Fruit fly (Drosophila melanogaster) whole organism, embryonic: ENCODE measurements around the gene CG8301.
A peak's percentile ranks its signal among the peaks of the same experiment; 100 is the strongest.

Source experiments
- Atf6 ChIP-seq: fragments of 200-800 bp; sonication (Bioruptor generic); IDR thresholded peaks from 2 replicates; pipeline ENCODE4 v1.3.6; 2022; ENCODE audit warnings: missing biosample characterization, missing genetic modification characterization
- Awh ChIP-seq: fragments of 200-800 bp; sonication (Bioruptor generic); IDR thresholded peaks from 2 replicates; pipeline ENCODE4, ENCODE4 v1.3.6; 2022; ENCODE audit warnings: missing biosample characterization, missing genetic modification characterization
- Bdp1 ChIP-seq: fragments of 200-800 bp; sonication (Bioruptor generic); optimal IDR thresholded peaks from 3 replicates; lab custom pipeline; 2016; ENCODE audit warnings: missing biosample characterization, missing genetic modification characterization
- CG10462 ChIP-seq: fragments of 200-800 bp; sonication (Bioruptor generic); optimal IDR thresholded peaks from 2 replicates; lab custom pipeline; 2016; ENCODE audit warnings: missing biosample characterization, missing genetic modification characterization
- CG10543 ChIP-seq: fragments of 200-800 bp; sonication (Bioruptor generic); optimal IDR thresholded peaks from 3 replicates; lab custom pipeline; 2017; ENCODE audit warnings: missing biosample characterization, mild to moderate bottlenecking, missing genetic modification characterization, moderate library complexity
- CG11247 ChIP-seq: fragments of 200-800 bp; sonication (Bioruptor generic); IDR thresholded peaks from 2 replicates; pipeline ENCODE4 v1.3.6; 2022; ENCODE audit warnings: missing biosample characterization, missing genetic modification characterization
- CG12391 ChIP-seq: fragments of 200-800 bp; sonication (Bioruptor generic); optimal IDR thresholded peaks from 3 replicates; lab custom pipeline; 2018; ENCODE audit warnings: missing biosample characterization, mild to moderate bottlenecking, missing genetic modification characterization, moderate library complexity
- CG13123 ChIP-seq: fragments of 200-800 bp; sonication (Bioruptor generic); optimal IDR thresholded peaks from 2 replicates; lab custom pipeline; 2016; ENCODE audit warnings: missing biosample characterization, missing genetic modification characterization
- CG15269 ChIP-seq: fragments of 200-800 bp; sonication (Bioruptor generic); optimal IDR thresholded peaks from 2 replicates; lab custom pipeline; 2018; ENCODE audit warnings: missing biosample characterization, mild to moderate bottlenecking, missing genetic modification characterization, moderate library complexity
- CG2120 ChIP-seq: fragments of 200-800 bp; sonication (Bioruptor generic); optimal IDR thresholded peaks from 3 replicates; lab custom pipeline; 2016; ENCODE audit warnings: missing biosample characterization, missing genetic modification characterization
- CG2875 ChIP-seq: fragments of 200-800 bp; sonication (Bioruptor generic); optimal IDR thresholded peaks from 2 replicates; lab custom pipeline; 2017; ENCODE audit warnings: missing biosample characterization, mild to moderate bottlenecking, missing genetic modification characterization, missing genetic modification reagents
- CG32532 ChIP-seq: fragments of 200-800 bp; sonication (Bioruptor generic); IDR thresholded peaks from 2 replicates; pipeline ENCODE4 v1.3.6; 2022; ENCODE audit warnings: missing biosample characterization, missing genetic modification characterization
- CG3281 ChIP-seq: fragments of 200-800 bp; sonication (Bioruptor generic); optimal IDR thresholded peaks from 3 replicates; lab custom pipeline; 2017; ENCODE audit warnings: missing biosample characterization, mild to moderate bottlenecking, missing genetic modification characterization
- CG4404 ChIP-seq: fragments of 200-800 bp; sonication (Bioruptor generic); IDR thresholded peaks from 2 replicates; pipeline ENCODE4 v1.3.6; 2022; ENCODE audit warnings: missing biosample characterization, missing genetic modification characterization
- CG5953 ChIP-seq: fragments of 200-800 bp; sonication (Bioruptor generic); IDR thresholded peaks from 2 replicates; pipeline ENCODE4 v1.3.6; 2022; ENCODE audit warnings: missing biosample characterization, missing genetic modification characterization
- CG7271 ChIP-seq: fragments of 200-800 bp; sonication (Bioruptor generic); optimal IDR thresholded peaks from 2 replicates; lab custom pipeline; 2018; ENCODE audit warnings: missing biosample characterization, mild to moderate bottlenecking, missing genetic modification characterization, moderate library complexity
- CG7745 ChIP-seq: fragments of 200-800 bp; sonication (Bioruptor generic); optimal IDR thresholded peaks from 2 replicates; lab custom pipeline; 2018; ENCODE audit warnings: missing biosample characterization, mild to moderate bottlenecking, missing genetic modification characterization, moderate library complexity
- CG9609 ChIP-seq: fragments of 200-800 bp; sonication (Bioruptor generic); optimal IDR thresholded peaks from 3 replicates; lab custom pipeline; 2016; ENCODE audit warnings: missing biosample characterization, missing genetic modification characterization
- CG9817 ChIP-seq: fragments of 200-800 bp; sonication (Bioruptor generic); optimal IDR thresholded peaks from 2 replicates; lab custom pipeline; 2018; ENCODE audit warnings: missing biosample characterization, mild to moderate bottlenecking, missing genetic modification characterization, moderate library complexity
- Dref ChIP-seq: fragments of 200-800 bp; sonication (Bioruptor generic); IDR thresholded peaks from 2 replicates; pipeline ENCODE4 v1.3.6; 2022; ENCODE audit warnings: missing biosample characterization, missing genetic modification characterization
- E2f2 ChIP-seq: fragments of 200-800 bp; sonication (Bioruptor generic); IDR thresholded peaks from 2 replicates; pipeline ENCODE4 v1.3.6; 2022; ENCODE audit warnings: missing biosample characterization, missing genetic modification characterization
- HLH4C ChIP-seq: fragments of 200-800 bp; sonication (Bioruptor generic); IDR thresholded peaks from 3 replicates; pipeline ENCODE4 v1.3.6; 2022; ENCODE audit warnings: missing biosample characterization, missing genetic modification characterization; ENCODE audit not compliant: partially characterized antibody
- Hmr ChIP-seq: fragments of 200-800 bp; sonication (Bioruptor generic); optimal IDR thresholded peaks from 3 replicates; lab custom pipeline; 2017; ENCODE audit warnings: mild to moderate bottlenecking, missing biosample characterization, missing genetic modification reagents, missing genetic modification characterization
- Hr78 ChIP-seq, 2 experiments: fragments of 200-800 bp in 1 of 2; fragments of >200 bp in 1 of 2; sonication (Bioruptor generic) in 1 of 2; optimal IDR thresholded peaks; 2 replicates each; lab custom pipeline; 2017 to 2019; ENCODE audit warnings: missing biosample characterization in 2 of 2, missing genetic modification characterization in 2 of 2, mild to moderate bottlenecking in 1 of 2, moderate library complexity in 1 of 2
- Meics ChIP-seq: fragments of 200-800 bp; sonication (Bioruptor generic); optimal IDR thresholded peaks from 2 replicates; lab custom pipeline; 2017; ENCODE audit warnings: missing biosample characterization, mild to moderate bottlenecking, missing genetic modification characterization
- Opbp ChIP-seq: fragments of 200-800 bp; sonication (Bioruptor generic); IDR thresholded peaks from 3 replicates; pipeline ENCODE4 v1.3.6; 2022; ENCODE audit warnings: missing biosample characterization, missing genetic modification characterization; ENCODE audit not compliant: partially characterized antibody
- Pdp1 ChIP-seq, 2 experiments: fragments of 200-800 bp; sonication (Bioruptor generic); optimal IDR thresholded peaks; 3 replicates each; lab custom pipeline; 2016; ENCODE audit warnings: missing biosample characterization in 2 of 2, missing genetic modification characterization in 2 of 2, mild to moderate bottlenecking in 1 of 2, moderate library complexity in 1 of 2
- Sin3A ChIP-seq: fragments of >200 bp; optimal IDR thresholded peaks from 2 replicates; lab custom pipeline; 2018
- Taf1 ChIP-seq: fragments of 200-800 bp; sonication (Bioruptor generic); IDR thresholded peaks from 2 replicates; pipeline ENCODE4 v1.3.6; 2022; ENCODE audit warnings: missing biosample characterization, missing genetic modification characterization
- bab2 ChIP-seq: fragments of 200-800 bp; sonication (Bioruptor generic); optimal IDR thresholded peaks from 2 replicates; lab custom pipeline; 2016; ENCODE audit warnings: missing biosample characterization, missing genetic modification characterization
- bcd ChIP-seq: fragments of 200-800 bp; sonication (Bioruptor generic); optimal IDR thresholded peaks from 2 replicates; lab custom pipeline; 2017; ENCODE audit warnings: missing biosample characterization, mild to moderate bottlenecking, missing genetic modification characterization
- emc ChIP-seq: fragments of 200-800 bp; sonication (Bioruptor generic); optimal IDR thresholded peaks from 2 replicates; lab custom pipeline; 2016; ENCODE audit warnings: missing biosample characterization, missing genetic modification characterization
- fu2 ChIP-seq: fragments of 200-800 bp; sonication (Bioruptor generic); optimal IDR thresholded peaks from 2 replicates; lab custom pipeline; 2016; ENCODE audit warnings: missing biosample characterization, missing genetic modification characterization
- gce ChIP-seq: fragments of 200-800 bp; sonication (Bioruptor generic); IDR thresholded peaks from 3 replicates; pipeline ENCODE4 v1.3.6; 2022; ENCODE audit warnings: missing biosample characterization, missing genetic modification characterization
- gt ChIP-seq: fragments of 200-800 bp; sonication (Bioruptor generic); IDR thresholded peaks from 2 replicates; pipeline ENCODE4 v1.3.6; 2022; ENCODE audit warnings: missing biosample characterization, missing genetic modification characterization
- hkb ChIP-seq, 2 experiments: fragments of 200-800 bp in 1 of 2; fragments of >200 bp in 1 of 2; sonication (Bioruptor generic) in 1 of 2; IDR thresholded peaks in 1 of 2; optimal IDR thresholded peaks in 1 of 2; 2 replicates each; pipeline versions ENCODE4 v1.3.6 to Lab custom; 2017 to 2022; ENCODE audit warnings: missing biosample characterization in 1 of 2, missing genetic modification characterization in 1 of 2
- insv ChIP-seq, 2 experiments: fragments of 200-800 bp; sonication (Bioruptor generic); optimal IDR thresholded peaks; 3 replicates each; lab custom pipeline; 2016 to 2018; ENCODE audit warnings: missing biosample characterization in 2 of 2, missing genetic modification characterization in 2 of 2
- jigr1 ChIP-seq: fragments of 200-800 bp; sonication (Bioruptor generic); IDR thresholded peaks from 3 replicates; pipeline ENCODE4 v1.3.6; 2022; ENCODE audit warnings: missing biosample characterization, missing genetic modification characterization
- jing ChIP-seq: fragments of 200-800 bp; sonication (Bioruptor generic); optimal IDR thresholded peaks from 2 replicates; lab custom pipeline; 2018; ENCODE audit warnings: missing biosample characterization, mild to moderate bottlenecking, missing genetic modification characterization
- kni ChIP-seq: fragments of 200-800 bp; sonication (Bioruptor generic); optimal IDR thresholded peaks from 3 replicates; lab custom pipeline; 2017; ENCODE audit warnings: mild to moderate bottlenecking, missing biosample characterization, missing genetic modification reagents, missing genetic modification characterization
- odd ChIP-seq: fragments of 200-800 bp; sonication (Bioruptor generic); optimal IDR thresholded peaks from 2 replicates; lab custom pipeline; 2017; ENCODE audit warnings: missing biosample characterization, mild to moderate bottlenecking, missing genetic modification characterization
- p53 ChIP-seq: fragments of 200-800 bp; sonication (Bioruptor generic); optimal IDR thresholded peaks from 2 replicates; lab custom pipeline; 2016; ENCODE audit warnings: missing biosample characterization, missing genetic modification characterization
- pnt ChIP-seq: fragments of 200-800 bp; sonication (Bioruptor generic); optimal IDR thresholded peaks from 3 replicates; lab custom pipeline; 2016; ENCODE audit warnings: missing biosample characterization, missing genetic modification characterization
- salm ChIP-seq: fragments of 200-800 bp; sonication (Bioruptor generic); optimal IDR thresholded peaks from 2 replicates; lab custom pipeline; 2018; ENCODE audit warnings: missing biosample characterization, mild to moderate bottlenecking, missing genetic modification characterization
- sens-2 ChIP-seq: fragments of 200-800 bp; sonication (Bioruptor generic); IDR thresholded peaks from 2 replicates; pipeline ENCODE4 v1.3.6; 2022; ENCODE audit warnings: missing biosample characterization, missing genetic modification characterization
- sim ChIP-seq: fragments of 200-800 bp; sonication (Bioruptor generic); IDR thresholded peaks from 2 replicates; pipeline ENCODE4 v1.3.6; 2022; ENCODE audit warnings: missing biosample characterization, missing genetic modification characterization
- tup ChIP-seq: fragments of 200-800 bp; sonication (Bioruptor generic); optimal IDR thresholded peaks from 2 replicates; lab custom pipeline; 2016; ENCODE audit warnings: missing biosample characterization, mild to moderate bottlenecking, missing genetic modification characterization, moderate library complexity
- zen ChIP-seq: fragments of 200-800 bp; sonication (Bioruptor generic); optimal IDR thresholded peaks from 3 replicates; lab custom pipeline; 2018; ENCODE audit warnings: missing biosample characterization, mild to moderate bottlenecking, missing genetic modification characterization, moderate library complexity

CG8301 gene

DNA sequence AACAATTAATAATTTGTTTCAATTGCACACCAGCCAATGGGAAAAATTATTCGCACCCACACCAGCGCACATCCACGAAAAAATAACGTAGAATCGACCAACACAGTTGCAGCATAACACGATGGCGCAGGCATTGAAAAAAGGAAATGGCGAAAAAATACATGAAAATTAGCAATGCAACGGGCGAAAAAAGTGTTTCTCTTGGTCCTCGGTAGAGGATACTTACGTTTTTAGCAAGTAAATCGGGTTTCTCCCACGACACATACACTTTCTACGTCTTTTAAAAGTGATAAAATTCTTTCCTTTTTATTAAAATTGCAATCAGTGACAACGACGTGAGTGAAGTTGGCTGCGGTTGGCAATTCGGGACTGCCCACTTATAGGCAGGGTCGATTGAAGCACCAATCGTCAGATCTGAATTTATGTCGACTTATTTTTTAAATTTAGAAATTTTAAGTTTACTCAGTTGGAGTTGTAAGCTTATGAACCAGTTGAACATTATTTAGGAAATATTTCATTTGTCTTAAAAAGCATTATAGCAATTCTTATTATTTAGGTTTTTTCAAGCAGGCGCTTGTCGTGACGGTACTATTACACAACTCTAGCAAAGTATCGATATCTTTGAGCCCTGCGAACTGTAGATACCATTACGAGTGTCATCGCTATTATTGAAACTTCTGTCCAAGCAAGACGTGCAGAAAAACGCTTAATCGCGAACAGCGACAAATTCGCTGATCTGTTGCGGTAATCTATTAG is 3.5 kb upstream of the CG8301 start, which contains the start of the genes Kap-alpha3 and Son (continued):
- peak in 1 of 2 experiments; percentile 54 for TF ChIP-seq Hr78 (GFP tag; optimal IDR thresholded peaks at IDR 0.05; lab: Kevin White, UChicago)
- peak; percentile 60; the same call in 1 of the 2 replicates for TF ChIP-seq Taf1 (GFP tag; lab: Robert Waterston, UW)
- peak; percentile 86 for TF ChIP-seq CG2875 (GFP tag; lab: Kevin White, UChicago)
- TF ChIP-seq CG7745 (tag; lab: Kevin White, UChicago), result peak; percentile 42
- peak; percentile 94 for TF ChIP-seq CG9609 (GFP tag; lab: Kevin White, UChicago)
- peak; percentile 83 for TF ChIP-seq zen
- TF ChIP-seq emc (GFP tag; lab: Kevin White, UChicago), result peak; percentile 89
- peak in 1 of 2 experiments; percentile 85 for TF ChIP-seq insv (GFP tag; optimal IDR thresholded peaks at IDR 0.05; lab: Kevin White, UChicago)
- TF ChIP-seq sim (GFP tag; lab: Robert Waterston, UW), result peak; percentile 58
- peak; percentile 92 for TF ChIP-seq bab2 (GFP tag; lab: Kevin White, UChicago)
- TF ChIP-seq CG10462, result peak; percentile 79
- TF ChIP-seq sens-2 (GFP tag; lab: Robert Waterston, UW), result peak; percentile 94
- peak; percentile 94 for TF ChIP-seq CG12391 (tag; lab: Kevin White, UChicago)
- TF ChIP-seq jigr1, result peak; percentile 77; the same call in 2 of the 3 replicates
- TF ChIP-seq CG7271 (tag; lab: Kevin White, UChicago), result peak; percentile 89
- peak; percentile 93 for TF ChIP-seq CG2120
- TF ChIP-seq gce (GFP tag; lab: Robert Waterston, UW), result peak; percentile 83
- peak; percentile 75 for TF ChIP-seq Dref (GFP tag; lab: Robert Waterston, UW)
- TF ChIP-seq Pdp1 (GFP tag; optimal IDR thresholded peaks at IDR 0.05; lab: Kevin White, UChicago), result peak; percentile 94 to 99
- TF ChIP-seq kni, result peak; percentile 98
- peak; percentile 91 for TF ChIP-seq Bdp1 (GFP tag; lab: Kevin White, UChicago)
- TF ChIP-seq Atf6 (GFP tag; lab: Robert Waterston, UW), result peak; percentile 86
- peak; percentile 89 for TF ChIP-seq CG4404
- TF ChIP-seq Hmr (GFP tag; lab: Kevin White, UChicago), result peak; percentile 96
- peak; percentile 94 for TF ChIP-seq CG9817 (tag; lab: Kevin White, UChicago)
- TF ChIP-seq tup (GFP tag; lab: Kevin White, UChicago), result peak; percentile 86
- peak; percentile 83 for TF ChIP-seq CG11247 (GFP tag; lab: Robert Waterston, UW)
- peak; percentile 82 for TF ChIP-seq gt (GFP tag; lab: Robert Waterston, UW)
- peak; percentile 87 for TF ChIP-seq Awh
- TF ChIP-seq Meics, result peak; percentile 95
- TF ChIP-seq fu2, result peak; percentile 95
- TF ChIP-seq p53 (GFP tag; lab: Kevin White, UChicago), result peak; percentile 83
- TF ChIP-seq jing, result peak; percentile 69
- TF ChIP-seq CG5953 (GFP tag; lab: Robert Waterston, UW), result peak; percentile 72
- TF ChIP-seq CG13123 (GFP tag; lab: Kevin White, UChicago), result peak; percentile 100
- peak; percentile 99 for TF ChIP-seq Opbp (GFP tag; lab: Robert Waterston, UW)
- peak; percentile 90 for TF ChIP-seq pnt (GFP tag; lab: Kevin White, UChicago)
- TF ChIP-seq CG32532 (GFP tag; lab: Robert Waterston, UW), result peak; percentile 89
- peak; percentile 97 for TF ChIP-seq Sin3A (lab: Kevin White, UChicago)
- TF ChIP-seq CG10543, result peak; percentile 98
- TF ChIP-seq hkb (optimal IDR thresholded peaks at IDR 0.05; lab: Kevin White, UChicago), result peak; percentile 25
- TF ChIP-seq hkb (GFP tag; IDR thresholded peaks at IDR 0.05; lab: Robert Waterston, UW), result peak; percentile 86
- peak; percentile 75 for TF ChIP-seq HLH4C
- peak; percentile 96 for TF ChIP-seq bcd (GFP tag; lab: Kevin White, UChicago)
- peak; percentile 89 for TF ChIP-seq CG15269 (tag; lab: Kevin White, UChicago)
- peak; percentile 72 for TF ChIP-seq E2f2 (GFP tag; lab: Robert Waterston, UW)
- peak; percentile 94 for TF ChIP-seq CG3281
- peak; percentile 92 for TF ChIP-seq odd
- TF ChIP-seq salm (tag; lab: Kevin White, UChicago), result peak; percentile 84
